Fruit fly (Drosophila melanogaster): ENCODE data around the gene fwe.

DNA sequence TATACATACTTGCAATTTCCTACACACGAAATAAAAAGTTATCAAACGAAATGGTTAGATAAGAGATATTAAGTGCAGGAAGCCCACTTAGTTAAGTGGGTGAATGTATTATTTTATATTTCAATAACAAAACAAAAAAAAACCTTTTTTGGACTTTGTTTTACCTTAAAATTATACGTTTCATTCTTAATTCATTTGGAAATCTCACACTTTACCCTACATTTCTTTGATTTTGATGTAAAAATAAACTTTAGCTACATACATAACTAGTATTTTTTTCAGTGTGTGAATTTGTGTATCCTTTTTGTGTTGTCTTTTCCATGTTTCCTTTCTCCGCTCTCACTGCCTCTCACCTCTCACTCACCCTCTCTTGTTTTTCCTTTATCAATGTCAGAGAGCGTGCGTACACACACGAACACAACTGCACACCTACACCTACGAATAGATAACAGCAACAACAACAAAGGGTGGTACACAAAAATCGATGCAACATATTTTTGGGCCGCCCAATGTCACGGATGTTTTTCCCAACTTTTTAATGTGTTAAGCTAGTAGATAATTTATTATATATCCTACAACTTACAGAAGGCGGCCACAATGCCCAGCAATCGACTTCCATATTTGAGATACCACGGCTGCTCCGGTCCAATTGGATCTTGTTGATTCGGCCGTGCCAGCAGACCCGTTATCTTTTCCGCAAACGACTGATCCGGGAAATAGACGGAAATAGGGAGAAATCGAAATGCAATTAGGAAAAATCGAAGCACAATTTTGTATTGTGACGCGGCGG lies 662 bp downstream of the fwe start:
- TF ChIP-seq woc (GFP tag; optimal IDR thresholded peaks at IDR 0.05) (peak; percentile 69), Dfd (GFP tag; optimal IDR thresholded peaks at IDR 0.05) (peak; percentile 76), psq (GFP tag; optimal IDR thresholded peaks at IDR 0.05) (peak; percentile 95)

Measured in whole organism, wandering third instar larva.